Worm (Caenorhabditis elegans): ENCODE measurements around the gene pals-30.
A peak's percentile ranks its signal among the peaks of the same experiment; 100 is the strongest.

Gene pals-30

ce11 chrIV:14515162-14515561 is 36.6 kb downstream of the pals-30 start:
- TF ChIP-seq T26A8.4 (GFP tag; IDR thresholded peaks at IDR 0.05) (no peak), snpc-1.2 (GFP tag; IDR thresholded peaks at IDR 0.05) (peak; percentile 57; the same call in 1 of the 2 replicates)

- TF ChIP-seq hlh-30 (tag; optimal IDR thresholded peaks at IDR 0.05; ENCODE audit: insufficient read depth) (no peak), mxl-2 (GFP tag; conservative IDR thresholded peaks at IDR 0.05) (no peak), unc-62 (GFP tag; optimal IDR thresholded peaks at IDR 0.05 in 1 of 2) (peak in 1 of 2 experiments; percentile 32), unc-62 (tag; optimal IDR thresholded peaks at IDR 0.05) (no peak), Y105C5A.15 (GFP tag; IDR thresholded peaks at IDR 0.05) (no peak), spr-3 (GFP tag; optimal IDR thresholded peaks at IDR 0.05) (no peak), nhr-28 (tag; optimal IDR thresholded peaks at IDR 0.05) (no peak)
Measured at ce11 chrIV:14512405-14512804, 39.4 kb downstream of the pals-30 start, which contains the start of gene Y57G11A.5. TSS of gene Y57G11A.5 (minus strand) at chrIV:14512505.

ce11 chrIV:14510344-14510793 is 41.4 kb downstream of the pals-30 start:
- TF ChIP-seq snpc-1.2 (GFP tag; IDR thresholded peaks at IDR 0.05) = peak; percentile 91

- TF ChIP-seq aha-1 (tag) (peak; percentile 35), dmd-8 (GFP tag; IDR thresholded peaks at IDR 0.05) (no peak), unc-62 (GFP tag; optimal IDR thresholded peaks at IDR 0.05 in 1 of 2) (peak in 1 of 2 experiments; percentile 90), unc-62 (tag; optimal IDR thresholded peaks at IDR 0.05) (no peak)
Measured at ce11 chrIV:14506995-14507394, 44.8 kb downstream of the pals-30 start.

- TF ChIP-seq daf-16 (GFP tag; optimal IDR thresholded peaks at IDR 0.05) (peak in 1 of 2 experiments; percentile 40), daf-16 (tag; optimal IDR thresholded peaks at IDR 0.05) (no peak), zip-11 (GFP tag; IDR thresholded peaks at IDR 0.05) (no peak), skn-1 (tag; optimal IDR thresholded peaks at IDR 0.05) (no peak), lsy-2 (tag; optimal IDR thresholded peaks at IDR 0.05) (no peak), snpc-1.2 (GFP tag; IDR thresholded peaks at IDR 0.05) (peak; percentile 55; the same call in 1 of the 2 replicates), nhr-48 (tag; optimal IDR thresholded peaks at IDR 0.05) (no peak), nhr-102 (tag; optimal IDR thresholded peaks at IDR 0.05) (no peak), egl-27 (tag; optimal IDR thresholded peaks at IDR 0.05) (no peak)
Measured at ce11 chrIV:14506042-14506441, 45.7 kb downstream of the pals-30 start.

ce11 chrIV:14505066-14505465 is 46.7 kb downstream of the pals-30 start, which contains the start of gene tag-273:
TSS of gene tag-273 (minus strand) at chrIV:14505166.
- TF ChIP-seq duxl-1 (tag; optimal IDR thresholded peaks at IDR 0.05; ENCODE audit: poor library complexity) (no peak), zfp-3 (GFP tag; conservative IDR thresholded peaks at IDR 0.05) (no peak), hlh-11 (tag; optimal IDR thresholded peaks at IDR 0.05) (no peak), zag-1 (tag; optimal IDR thresholded peaks at IDR 0.05) (no peak), F37D6.2 (tag; optimal IDR thresholded peaks at IDR 0.05) (no peak), spr-1 (tag; optimal IDR thresholded peaks at IDR 0.05) (no peak), jun-1 (tag; optimal IDR thresholded peaks at IDR 0.05) (no peak), ceh-62 (tag; optimal IDR thresholded peaks at IDR 0.05) (no peak), lin-1 (GFP tag; IDR thresholded peaks at IDR 0.05) (no peak), egl-27 (tag; optimal IDR thresholded peaks at IDR 0.05) (no peak), pha-4 (GFP tag; IDR thresholded peaks at IDR 0.05) (no peak), pha-4 (tag; optimal IDR thresholded peaks at IDR 0.05) (no peak), snpc-1.2 (GFP tag; IDR thresholded peaks at IDR 0.05) (no peak), nhr-28 (tag; optimal IDR thresholded peaks at IDR 0.05) (no peak)
